Worm (Caenorhabditis elegans) whole organism, L2 larva: ENCODE results near the gene ZK1127.4.

ENCODE experiments used
- nhr-25 ChIP-seq: fragments of 150-350 bp; sonication (generic microtip); optimal IDR thresholded peaks from 3 replicates; lab custom pipeline; 2014; ENCODE audit warnings: missing biosample characterization, missing genetic modification characterization
- unc-62 ChIP-seq: fragments of 150-350 bp; optimal IDR thresholded peaks from 2 replicates; lab custom pipeline; 2014; ENCODE audit warnings: missing biosample characterization, missing genetic modification reagents, missing genetic modification characterization

DNA sequence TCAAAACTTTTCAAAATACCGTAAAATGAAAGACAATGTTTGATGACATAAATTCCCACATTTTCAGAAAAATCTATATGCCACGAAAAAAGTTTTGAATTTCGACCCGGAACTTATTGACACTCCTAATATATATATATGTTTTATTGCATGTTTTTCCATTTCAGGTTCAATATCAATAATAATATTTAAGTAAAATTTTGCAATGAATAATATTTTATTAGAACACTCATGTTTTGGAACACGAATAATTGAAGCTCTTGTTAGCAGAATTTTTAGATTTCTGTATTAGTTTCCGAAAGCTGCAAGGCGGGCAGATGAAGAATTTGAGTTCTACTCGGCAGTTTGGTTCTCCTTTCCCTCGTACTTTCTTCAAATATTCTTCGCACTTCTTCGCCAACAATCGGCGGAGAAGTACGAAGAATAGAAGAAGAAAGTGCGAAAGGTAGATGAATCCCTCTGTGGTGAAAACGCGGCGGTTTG, 39.6 kb downstream of the ZK1127.4 start, which contains the start of gene T02G5.3:
- no peak for TF ChIP-seq unc-62 (GFP tag; lab: Kevin White, UChicago)
- no peak for TF ChIP-seq nhr-25 (tag; lab: Kevin White, UChicago)
